Fruit fly (Drosophila melanogaster) whole organism, pupa: ENCODE data around the gene ATPsyndelta.

Experiments
- CG10348 ChIP-seq: fragments of 200-800 bp; sonication (Bioruptor generic); IDR thresholded peaks from 2 replicates; pipeline ENCODE4 v1.3.6; 2022; ENCODE audit warnings: missing biosample characterization, missing genetic modification characterization
- CG12605 ChIP-seq: fragments of 200-800 bp; sonication (Bioruptor generic); IDR thresholded peaks from 2 replicates; pipeline ENCODE4 v1.3.6; 2022; ENCODE audit warnings: missing biosample characterization, missing genetic modification characterization
- CG13204 ChIP-seq: fragments of 200-800 bp; sonication (Bioruptor generic); optimal IDR thresholded peaks from 2 replicates; lab custom pipeline; 2018; ENCODE audit warnings: missing biosample characterization, mild to moderate bottlenecking, missing genetic modification characterization, moderate library complexity
- CG14655 ChIP-seq: fragments of 200-800 bp; sonication (Bioruptor generic); optimal IDR thresholded peaks from 3 replicates; lab custom pipeline; 2017; ENCODE audit warnings: mild to moderate bottlenecking, missing biosample characterization, missing genetic modification reagents, missing genetic modification characterization
- CG15710 ChIP-seq: fragments of 200-800 bp; sonication (Bioruptor generic); optimal IDR thresholded peaks from 2 replicates; lab custom pipeline; 2018; ENCODE audit warnings: missing biosample characterization, mild to moderate bottlenecking, missing genetic modification characterization, moderate library complexity
- CG17806 ChIP-seq: fragments of 200-800 bp; sonication (Bioruptor generic); optimal IDR thresholded peaks from 2 replicates; lab custom pipeline; 2018; ENCODE audit warnings: missing biosample characterization, mild to moderate bottlenecking, missing genetic modification characterization, moderate library complexity
- CG32121 ChIP-seq: fragments of 200-800 bp; sonication (Bioruptor generic); IDR thresholded peaks from 2 replicates; pipeline ENCODE4 v1.3.6; 2022; ENCODE audit warnings: missing biosample characterization, missing genetic modification characterization
- CG34367 ChIP-seq: fragments of 200-800 bp; sonication (Bioruptor generic); optimal IDR thresholded peaks from 2 replicates; lab custom pipeline; 2018; ENCODE audit warnings: missing biosample characterization, mild to moderate bottlenecking, missing genetic modification characterization
- CG4496 ChIP-seq: fragments of 200-800 bp; sonication (Bioruptor generic); IDR thresholded peaks from 3 replicates; pipeline ENCODE4 v1.3.6; 2022; ENCODE audit warnings: missing biosample characterization, missing genetic modification characterization
- CG8159 ChIP-seq: fragments of 200-800 bp; sonication (Bioruptor generic); optimal IDR thresholded peaks from 3 replicates; lab custom pipeline; 2018; ENCODE audit warnings: missing biosample characterization, mild to moderate bottlenecking, missing genetic modification characterization, moderate library complexity
- CG8301 ChIP-seq: fragments of 200-800 bp; sonication (Bioruptor generic); optimal IDR thresholded peaks from 2 replicates; lab custom pipeline; 2018; ENCODE audit warnings: missing biosample characterization, mild to moderate bottlenecking, missing genetic modification characterization
- CG9948 ChIP-seq: fragments of 200-800 bp; sonication (Bioruptor generic); optimal IDR thresholded peaks from 2 replicates; lab custom pipeline; 2018; ENCODE audit warnings: missing biosample characterization, mild to moderate bottlenecking, missing genetic modification characterization, moderate library complexity
- D1 ChIP-seq: fragments of 200-800 bp; sonication (Bioruptor generic); optimal IDR thresholded peaks from 2 replicates; lab custom pipeline; 2018; ENCODE audit warnings: missing biosample characterization, mild to moderate bottlenecking, missing genetic modification characterization, moderate library complexity
- EcR ChIP-seq: fragments of 200-800 bp; sonication (Bioruptor generic); optimal IDR thresholded peaks from 3 replicates; lab custom pipeline; 2019; ENCODE audit warnings: missing biosample characterization, missing genetic modification characterization, mild to moderate bottlenecking, moderate library complexity, missing genetic modification reagents
- Ets98B ChIP-seq: fragments of 200-800 bp; sonication (Bioruptor generic); IDR thresholded peaks from 2 replicates; pipeline ENCODE4 v1.3.6; 2022; ENCODE audit warnings: missing biosample characterization, missing genetic modification characterization
- Pif1A ChIP-seq: fragments of 200-800 bp; sonication (Bioruptor generic); optimal IDR thresholded peaks from 3 replicates; lab custom pipeline; 2016; ENCODE audit warnings: missing biosample characterization, missing genetic modification characterization
- Pif1B ChIP-seq: fragments of 200-800 bp; sonication (Bioruptor generic); optimal IDR thresholded peaks from 3 replicates; lab custom pipeline; 2016; ENCODE audit warnings: missing biosample characterization, missing genetic modification characterization
- Snoo ChIP-seq: fragments of 200-800 bp; sonication (Bioruptor generic); optimal IDR thresholded peaks from 3 replicates; lab custom pipeline; 2017; ENCODE audit warnings: missing biosample characterization, mild to moderate bottlenecking, missing genetic modification characterization, inconsistent platforms
- fd96Ca ChIP-seq: fragments of 200-800 bp; sonication (Bioruptor generic); IDR thresholded peaks from 3 replicates; pipeline ENCODE4 v1.3.6; 2022; ENCODE audit warnings: missing biosample characterization, missing genetic modification characterization
- gl ChIP-seq: fragments of 200-800 bp; sonication (Bioruptor generic); optimal IDR thresholded peaks from 2 replicates; lab custom pipeline; 2018; ENCODE audit warnings: missing biosample characterization, mild to moderate bottlenecking, missing genetic modification characterization
- rn ChIP-seq: fragments of 200-800 bp; sonication (Bioruptor generic); IDR thresholded peaks from 2 replicates; pipeline ENCODE4 v1.3.6; 2022; ENCODE audit warnings: missing biosample characterization, missing genetic modification characterization

Gene ATPsyndelta

DNA sequence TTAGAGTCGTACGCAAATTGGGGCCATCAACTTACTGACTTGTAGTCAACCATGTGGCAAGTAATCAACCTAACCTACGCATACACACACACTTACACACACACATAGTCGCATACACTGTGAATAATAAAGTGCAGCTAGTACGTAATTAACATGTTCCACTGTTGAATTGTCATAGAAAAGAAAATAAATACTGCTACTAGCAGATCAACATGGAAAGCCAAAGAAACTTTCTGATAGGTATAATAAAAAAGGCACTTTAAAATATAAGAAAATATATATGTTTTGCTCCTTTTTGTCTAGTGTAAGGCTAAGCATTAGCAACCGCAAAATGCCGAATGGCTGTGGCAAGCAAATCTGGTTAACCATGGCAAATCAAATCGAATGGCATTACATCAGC is 46.8 kb downstream of the ATPsyndelta start:
- no peak for TF ChIP-seq Pif1A
- no peak for TF ChIP-seq CG8159 (tag; lab: Kevin White, UChicago)
- no peak for TF ChIP-seq Ets98B
- TF ChIP-seq CG15710 = no peak
- TF ChIP-seq CG4496 = no peak
- TF ChIP-seq CG12605 (GFP tag; lab: Robert Waterston, UW) = no peak
- TF ChIP-seq Pif1B = no peak
- no peak for TF ChIP-seq CG32121 (GFP tag; lab: Robert Waterston, UW)
- no peak for TF ChIP-seq CG13204 (GFP tag; lab: Kevin White, UChicago)
- no peak for TF ChIP-seq CG8301 (tag; lab: Kevin White, UChicago)

DNA sequence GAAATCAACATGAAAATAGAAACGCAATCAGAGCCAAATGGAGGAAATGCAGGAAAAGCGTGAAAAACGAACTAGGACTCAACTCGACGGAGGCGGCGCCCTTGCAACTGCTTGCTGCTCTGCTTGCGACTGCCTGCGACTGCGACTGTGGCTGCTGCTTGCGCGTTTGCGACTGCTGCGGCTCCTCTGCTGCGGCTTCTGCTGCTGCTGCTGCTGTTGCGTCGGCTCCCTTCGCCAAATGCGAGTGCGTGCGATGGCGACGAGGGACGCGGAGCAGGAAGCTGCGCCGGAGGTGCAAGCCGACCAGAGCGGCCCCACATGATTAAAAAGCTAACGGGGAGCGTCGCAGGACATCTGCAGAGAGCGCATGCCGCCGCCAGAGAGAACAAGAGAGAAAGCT is 48.4 kb downstream of the ATPsyndelta start:
- TF ChIP-seq Pif1A (no peak), CG8159 (tag; lab: Kevin White, UChicago) (no peak), CG34367 (tag; lab: Kevin White, UChicago) (no peak), CG4496 (no peak), gl (tag; lab: Kevin White, UChicago) (no peak), CG8301 (tag; lab: Kevin White, UChicago) (no peak), fd96Ca (GFP tag; lab: Robert Waterston, UW) (no peak), CG10348 (GFP tag; lab: Robert Waterston, UW) (no peak), CG17806 (tag; lab: Kevin White, UChicago) (no peak), rn (no peak), Pif1B (no peak), CG15710 (no peak), Ets98B (no peak), CG9948 (tag; lab: Kevin White, UChicago) (no peak), CG13204 (GFP tag; lab: Kevin White, UChicago) (no peak), Snoo (tag; lab: Kevin White, UChicago) (no peak), CG32121 (GFP tag; lab: Robert Waterston, UW) (no peak), D1 (tag; lab: Kevin White, UChicago) (no peak), EcR (GFP tag; lab: Kevin White, UChicago) (no peak)

DNA sequence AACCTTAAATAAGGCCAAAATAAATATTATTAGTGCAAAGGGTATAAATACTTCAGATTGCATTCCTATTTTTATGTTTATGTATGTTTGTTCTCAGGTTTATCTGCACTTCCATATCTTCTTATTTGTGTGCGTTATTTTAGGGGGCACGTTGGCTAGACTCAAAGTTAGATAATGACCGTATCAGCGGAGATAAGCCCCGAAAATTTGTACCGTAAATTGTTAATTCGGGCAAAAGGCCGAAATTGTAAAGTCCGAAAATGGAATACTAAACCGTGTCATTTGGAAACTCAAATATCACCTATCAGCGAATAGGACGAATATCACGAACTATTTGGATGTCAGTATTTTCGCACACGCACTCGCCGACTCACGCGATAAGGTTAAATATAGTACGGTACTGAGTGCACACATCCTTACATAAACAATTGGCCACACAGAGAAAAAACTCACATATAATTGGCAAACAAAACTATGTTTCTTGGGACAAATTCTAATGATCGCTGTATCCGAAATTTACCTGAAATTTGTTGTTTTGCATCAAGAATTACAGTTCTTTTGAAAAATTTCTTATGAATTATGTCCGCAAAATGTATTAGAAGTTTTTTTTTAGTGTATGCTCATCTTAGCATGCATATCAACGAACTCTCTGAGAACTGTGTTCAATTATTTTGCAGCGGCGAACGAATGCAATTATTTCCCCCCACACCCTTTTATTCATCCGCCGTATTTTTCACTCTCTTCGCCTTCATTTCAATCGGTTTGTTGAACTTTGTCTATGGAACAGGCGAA is 50.6 kb downstream of the ATPsyndelta start, which contains the start of gene Hk:
Gene Hk, minus strand, starts transcription at position 321 of the 792 bp plus-strand sequence.
- TF ChIP-seq CG4496 (peak; percentile 95), Ets98B (peak; percentile 93), CG14655 (GFP tag; lab: Kevin White, UChicago) (peak; percentile 91), D1 (tag; lab: Kevin White, UChicago) (peak; percentile 67), CG13204 (GFP tag; lab: Kevin White, UChicago) (peak; percentile 54), CG10348 (GFP tag; lab: Robert Waterston, UW) (peak; percentile 56; the same call in 1 of the 2 replicates), CG17806 (tag; lab: Kevin White, UChicago) (peak; percentile 88), CG8159 (tag; lab: Kevin White, UChicago) (peak; percentile 87), gl (tag; lab: Kevin White, UChicago) (peak; percentile 66), CG12605 (GFP tag; lab: Robert Waterston, UW) (peak; percentile 90), Pif1B (peak; percentile 79), fd96Ca (GFP tag; lab: Robert Waterston, UW) (peak; percentile 90), Snoo (tag; lab: Kevin White, UChicago) (peak; percentile 54), rn (peak; percentile 77), CG8301 (tag; lab: Kevin White, UChicago) (peak; percentile 91), CG15710 (peak; percentile 82), CG9948 (tag; lab: Kevin White, UChicago) (peak; percentile 85), CG32121 (GFP tag; lab: Robert Waterston, UW) (peak; percentile 94), CG34367 (tag; lab: Kevin White, UChicago) (peak; percentile 90), EcR (GFP tag; lab: Kevin White, UChicago) (peak; percentile 86), Pif1A (peak; percentile 86)

DNA sequence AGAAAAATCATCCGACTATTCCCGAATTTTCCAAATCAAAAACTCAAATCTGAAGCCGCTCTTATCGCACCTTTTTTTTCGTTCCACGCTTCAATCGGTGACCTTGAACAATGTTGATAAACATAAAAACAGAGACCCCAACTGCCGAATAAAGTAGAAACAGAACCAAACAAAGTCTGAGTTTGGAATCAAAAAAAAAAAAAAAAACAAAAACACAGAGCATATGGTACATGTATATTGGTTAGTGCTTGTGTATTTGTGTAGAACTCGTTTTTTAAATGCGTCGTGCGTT is 51.1 kb downstream of the ATPsyndelta start:
- peak; percentile 14 for TF ChIP-seq EcR (GFP tag; lab: Kevin White, UChicago)
- TF ChIP-seq CG13204 (GFP tag; lab: Kevin White, UChicago) = no peak
- no peak for TF ChIP-seq CG12605 (GFP tag; lab: Robert Waterston, UW)

DNA sequence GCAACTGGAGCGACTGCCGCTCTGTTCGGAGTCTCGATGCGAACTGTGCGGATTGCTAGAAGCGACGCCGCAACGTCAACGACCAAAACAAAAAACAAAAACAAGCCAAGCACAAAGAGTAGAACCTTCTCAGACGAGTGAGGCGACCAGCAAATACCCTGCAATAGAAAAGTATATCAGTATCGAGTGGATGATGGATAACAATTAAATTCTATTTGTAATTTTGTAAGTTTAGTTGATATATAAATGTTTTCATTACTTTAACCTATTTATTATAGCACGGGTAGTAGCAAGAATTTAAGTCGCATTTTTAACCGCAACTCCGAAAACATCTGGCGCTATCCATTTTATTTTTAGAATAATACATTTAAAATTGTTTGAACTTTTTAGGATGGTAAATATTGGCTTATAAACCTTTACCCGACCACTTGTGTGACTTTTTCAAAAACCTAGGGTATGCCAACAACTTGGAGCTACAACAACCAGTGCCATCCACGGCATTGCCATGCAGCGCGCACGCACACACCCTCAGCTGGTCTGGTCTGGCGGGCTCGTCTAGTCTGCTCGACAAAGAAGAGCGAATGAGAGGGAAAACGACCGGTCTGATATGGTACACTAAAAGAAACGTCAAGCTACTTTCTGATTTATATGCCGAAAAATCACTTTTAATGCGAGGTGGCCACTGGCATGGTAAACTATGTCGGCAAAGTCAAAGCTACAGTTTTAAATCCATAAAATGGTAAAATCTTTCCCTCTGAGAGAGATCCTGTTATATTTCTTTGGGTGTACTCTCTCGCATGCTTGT is 52.6 kb downstream of the ATPsyndelta start, which contains the start of gene CG12643:
Gene CG12643, minus strand, starts transcription at position 51 of the 805 bp plus-strand sequence.
- TF ChIP-seq Ets98B (peak; percentile 98), CG10348 (GFP tag; lab: Robert Waterston, UW) (peak; percentile 91), CG17806 (tag; lab: Kevin White, UChicago) (peak; percentile 86), gl (tag; lab: Kevin White, UChicago) (peak; percentile 52), Snoo (tag; lab: Kevin White, UChicago) (peak; percentile 94), CG9948 (tag; lab: Kevin White, UChicago) (peak; percentile 80), D1 (tag; lab: Kevin White, UChicago) (no peak), CG8159 (tag; lab: Kevin White, UChicago) (peak; percentile 82), CG12605 (GFP tag; lab: Robert Waterston, UW) (peak; percentile 90), Pif1A (peak; percentile 95), CG8301 (tag; lab: Kevin White, UChicago) (peak; percentile 90), CG13204 (GFP tag; lab: Kevin White, UChicago) (peak; percentile 51), rn (peak; percentile 96), CG34367 (tag; lab: Kevin White, UChicago) (peak; percentile 83), CG14655 (GFP tag; lab: Kevin White, UChicago) (peak; percentile 93), fd96Ca (GFP tag; lab: Robert Waterston, UW) (peak; percentile 99), EcR (GFP tag; lab: Kevin White, UChicago) (peak; percentile 42), CG4496 (peak; percentile 99), Pif1B (peak; percentile 91), CG15710 (peak; percentile 82), CG32121 (GFP tag; lab: Robert Waterston, UW) (peak; percentile 98)
